Fruit fly (Drosophila melanogaster) whole organism, embryonic: ENCODE data around the gene CG4645.

Source experiments
- CG10209 ChIP-seq: fragments of 200-800 bp; sonication (Bioruptor generic); optimal IDR thresholded peaks from 3 replicates; lab custom pipeline; 2017; ENCODE audit warnings: missing biosample characterization, mild to moderate bottlenecking, missing genetic modification characterization, missing genetic modification reagents
- CG10267 ChIP-seq: fragments of 200-800 bp; sonication (Bioruptor generic); optimal IDR thresholded peaks from 2 replicates; lab custom pipeline; 2018; ENCODE audit warnings: missing biosample characterization, mild to moderate bottlenecking, missing genetic modification characterization, moderate library complexity
- CG10959 ChIP-seq: fragments of 200-800 bp; sonication (Bioruptor generic); IDR thresholded peaks from 2 replicates; pipeline ENCODE4 v1.3.6; 2022; ENCODE audit warnings: missing biosample characterization, missing genetic modification characterization
- CG10979 ChIP-seq: fragments of 200-800 bp; sonication (Bioruptor generic); optimal IDR thresholded peaks from 2 replicates; lab custom pipeline; 2018; ENCODE audit warnings: missing biosample characterization, mild to moderate bottlenecking, missing genetic modification characterization, moderate library complexity
- CG11504 ChIP-seq: fragments of 200-800 bp; sonication (Bioruptor generic); optimal IDR thresholded peaks from 3 replicates; lab custom pipeline; 2019; ENCODE audit warnings: missing biosample characterization, mild to moderate bottlenecking, missing genetic modification characterization, moderate library complexity
- CG12391 ChIP-seq: fragments of 200-800 bp; sonication (Bioruptor generic); optimal IDR thresholded peaks from 3 replicates; lab custom pipeline; 2018; ENCODE audit warnings: missing biosample characterization, mild to moderate bottlenecking, missing genetic modification characterization, moderate library complexity
- CG12769 ChIP-seq: fragments of 200-800 bp; sonication (Bioruptor generic); optimal IDR thresholded peaks from 2 replicates; lab custom pipeline; 2019; ENCODE audit warnings: missing biosample characterization, mild to moderate bottlenecking, missing genetic modification characterization, moderate library complexity
- CG14710 ChIP-seq: fragments of 200-800 bp; sonication (Bioruptor generic); optimal IDR thresholded peaks from 3 replicates; lab custom pipeline; 2019; ENCODE audit warnings: missing biosample characterization, mild to moderate bottlenecking, missing genetic modification characterization, moderate library complexity
- CG15696 ChIP-seq: fragments of 200-800 bp; sonication (Bioruptor generic); optimal IDR thresholded peaks from 2 replicates; lab custom pipeline; 2019; ENCODE audit warnings: missing biosample characterization, mild to moderate bottlenecking, missing genetic modification characterization, moderate library complexity
- CG1603 ChIP-seq: fragments of 200-800 bp; sonication (Bioruptor generic); optimal IDR thresholded peaks from 2 replicates; lab custom pipeline; 2019; ENCODE audit warnings: missing biosample characterization, mild to moderate bottlenecking, missing genetic modification characterization, moderate library complexity
- CG17328 ChIP-seq: fragments of 200-800 bp; sonication (Bioruptor generic); IDR thresholded peaks from 2 replicates; pipeline ENCODE4 v1.3.6; 2022; ENCODE audit warnings: missing biosample characterization, missing genetic modification characterization
- CG17361 ChIP-seq: fragments of 200-800 bp; sonication (Bioruptor generic); IDR thresholded peaks from 3 replicates; pipeline ENCODE4 v1.3.6; 2022; ENCODE audit warnings: missing biosample characterization, missing genetic modification characterization
- CG17829 ChIP-seq: fragments of 200-800 bp; optimal IDR thresholded peaks from 2 replicates; lab custom pipeline; 2019; ENCODE audit warnings: missing biosample characterization, mild to moderate bottlenecking, missing genetic modification characterization, moderate library complexity
- CG1792 ChIP-seq: fragments of 200-800 bp; sonication (Bioruptor generic); optimal IDR thresholded peaks from 2 replicates; lab custom pipeline; 2016; ENCODE audit warnings: missing biosample characterization, missing genetic modification characterization
- CG18262 ChIP-seq: fragments of 200-800 bp; optimal IDR thresholded peaks from 3 replicates; lab custom pipeline; 2019; ENCODE audit warnings: missing biosample characterization, mild to moderate bottlenecking, missing genetic modification characterization, moderate library complexity
- CG18476 ChIP-seq: fragments of 200-800 bp; sonication (Bioruptor generic); optimal IDR thresholded peaks from 2 replicates; lab custom pipeline; 2016; ENCODE audit warnings: missing biosample characterization, mild to moderate bottlenecking, missing genetic modification characterization
- CG31365 ChIP-seq: fragments of 200-800 bp; sonication (Bioruptor generic); optimal IDR thresholded peaks from 2 replicates; lab custom pipeline; 2018; ENCODE audit warnings: missing biosample characterization, mild to moderate bottlenecking, missing genetic modification characterization
- CG32767 ChIP-seq: fragments of 200-800 bp; sonication (Bioruptor generic); IDR thresholded peaks from 2 replicates; pipeline ENCODE4 v1.3.6; 2022; ENCODE audit warnings: missing biosample characterization, missing genetic modification characterization
- CG4404 ChIP-seq: fragments of 200-800 bp; sonication (Bioruptor generic); IDR thresholded peaks from 2 replicates; pipeline ENCODE4 v1.3.6; 2022; ENCODE audit warnings: missing biosample characterization, missing genetic modification characterization
- CG4424 ChIP-seq: fragments of 200-800 bp; sonication (Bioruptor generic); optimal IDR thresholded peaks from 3 replicates; lab custom pipeline; 2016; ENCODE audit warnings: missing biosample characterization, missing genetic modification characterization
- CG6683 ChIP-seq: fragments of 200-800 bp; sonication (Bioruptor generic); optimal IDR thresholded peaks from 2 replicates; lab custom pipeline; 2017; ENCODE audit warnings: missing biosample characterization, mild to moderate bottlenecking, missing genetic modification characterization, missing genetic modification reagents
- CG7556 ChIP-seq: fragments of 200-800 bp; sonication (Bioruptor generic); optimal IDR thresholded peaks from 2 replicates; lab custom pipeline; 2017; ENCODE audit warnings: missing biosample characterization, mild to moderate bottlenecking, missing genetic modification characterization
- CG7839 ChIP-seq: fragments of 200-800 bp; sonication (Bioruptor generic); optimal IDR thresholded peaks from 3 replicates; lab custom pipeline; 2018; ENCODE audit warnings: missing biosample characterization, mild to moderate bottlenecking, missing genetic modification characterization, moderate library complexity
- CG7987 ChIP-seq: fragments of 200-800 bp; sonication (Bioruptor generic); optimal IDR thresholded peaks from 2 replicates; lab custom pipeline; 2018; ENCODE audit warnings: missing biosample characterization, mild to moderate bottlenecking, missing genetic modification characterization, moderate library complexity
- CG8281 ChIP-seq: fragments of 200-800 bp; sonication (Bioruptor generic); optimal IDR thresholded peaks from 2 replicates; lab custom pipeline; 2018; ENCODE audit warnings: missing biosample characterization, mild to moderate bottlenecking, missing genetic modification characterization, moderate library complexity
- CG9727 ChIP-seq: fragments of 200-800 bp; sonication (Bioruptor generic); optimal IDR thresholded peaks from 3 replicates; lab custom pipeline; 2017; ENCODE audit warnings: missing biosample characterization, mild to moderate bottlenecking, missing genetic modification characterization
- Chrac-16 ChIP-seq: fragments of 200-800 bp; sonication (Bioruptor generic); optimal IDR thresholded peaks from 3 replicates; lab custom pipeline; 2016; ENCODE audit warnings: missing biosample characterization, missing genetic modification characterization
- D ChIP-seq, 2 experiments: fragments of 200-800 bp in 1 of 2; fragments of >200 bp in 1 of 2; sonication (Bioruptor generic) in 1 of 2; optimal IDR thresholded peaks; 2 replicates in 1 of 2; 3 replicates in 1 of 2; lab custom pipeline; 2017; ENCODE audit warnings: mild to moderate bottlenecking in 1 of 2, missing biosample characterization in 1 of 2, missing genetic modification characterization in 1 of 2, missing genetic modification reagents in 1 of 2
- Nf-YC ChIP-seq: fragments of 200-800 bp; optimal IDR thresholded peaks from 3 replicates; lab custom pipeline; 2019; ENCODE audit warnings: missing biosample characterization, mild to moderate bottlenecking, missing genetic modification characterization, moderate library complexity
- Xrp1 ChIP-seq: fragments of 200-800 bp; sonication (Bioruptor generic); IDR thresholded peaks from 2 replicates; pipeline ENCODE4 v1.3.6; 2022; ENCODE audit warnings: missing biosample characterization, missing genetic modification characterization
- ara ChIP-seq: fragments of 200-800 bp; sonication (Bioruptor generic); IDR thresholded peaks from 2 replicates; pipeline ENCODE4 v1.3.6; 2022; ENCODE audit warnings: missing biosample characterization, missing genetic modification characterization
- bsh ChIP-seq, 2 experiments: fragments of 200-800 bp; sonication (Bioruptor generic); optimal IDR thresholded peaks; 2 replicates each; lab custom pipeline; 2017 to 2018; ENCODE audit warnings: mild to moderate bottlenecking in 2 of 2, missing biosample characterization in 2 of 2, missing genetic modification characterization in 2 of 2, moderate library complexity in 1 of 2
- chif ChIP-seq, 2 experiments: fragments of 200-800 bp; sonication (Bioruptor generic); optimal IDR thresholded peaks; 3 replicates each; lab custom pipeline; 2016; ENCODE audit warnings: missing biosample characterization in 2 of 2, missing genetic modification characterization in 2 of 2
- ci ChIP-seq: fragments of 200-800 bp; sonication (Bioruptor generic); IDR thresholded peaks from 3 replicates; pipeline ENCODE4 v1.3.6; 2022; ENCODE audit warnings: missing biosample characterization, missing genetic modification characterization
- fd102C ChIP-seq: fragments of 200-800 bp; sonication (Bioruptor generic); optimal IDR thresholded peaks from 2 replicates; lab custom pipeline; 2018; ENCODE audit warnings: missing biosample characterization, mild to moderate bottlenecking, missing genetic modification characterization, moderate library complexity
- fd64A ChIP-seq: fragments of 200-800 bp; sonication (Bioruptor generic); optimal IDR thresholded peaks from 3 replicates; lab custom pipeline; 2018; ENCODE audit warnings: missing biosample characterization, mild to moderate bottlenecking, missing genetic modification characterization
- gem ChIP-seq: fragments of 200-800 bp; sonication (Bioruptor generic); optimal IDR thresholded peaks from 2 replicates; lab custom pipeline; 2019; ENCODE audit warnings: missing biosample characterization, mild to moderate bottlenecking, missing genetic modification characterization, moderate library complexity
- gt ChIP-seq: fragments of 200-800 bp; sonication (Bioruptor generic); IDR thresholded peaks from 2 replicates; pipeline ENCODE4 v1.3.6; 2022; ENCODE audit warnings: missing biosample characterization, missing genetic modification characterization
- lilli ChIP-seq: fragments of 200-800 bp; sonication (Bioruptor generic); optimal IDR thresholded peaks from 3 replicates; lab custom pipeline; 2016; ENCODE audit warnings: missing biosample characterization, missing genetic modification characterization
- lov ChIP-seq, 2 experiments: fragments of 200-800 bp in 1 of 2; fragments of >200 bp in 1 of 2; sonication (Bioruptor generic) in 1 of 2; IDR thresholded peaks in 1 of 2; optimal IDR thresholded peaks in 1 of 2; 2 replicates in 1 of 2; 3 replicates in 1 of 2; pipeline versions ENCODE4 v1.3.6 to Lab custom; 2017 to 2022; ENCODE audit warnings: missing biosample characterization in 1 of 2, missing genetic modification characterization in 1 of 2
- org-1 ChIP-seq: fragments of 200-800 bp; sonication (Bioruptor generic); optimal IDR thresholded peaks from 2 replicates; lab custom pipeline; 2017; ENCODE audit warnings: missing biosample characterization, missing genetic modification characterization
- pho ChIP-seq: fragments of 200-800 bp; sonication (Bioruptor generic); optimal IDR thresholded peaks from 2 replicates; lab custom pipeline; 2016; ENCODE audit warnings: missing biosample characterization, missing genetic modification characterization
- phol ChIP-seq: fragments of 200-800 bp; sonication (Bioruptor generic); optimal IDR thresholded peaks from 3 replicates; lab custom pipeline; 2018; ENCODE audit warnings: missing biosample characterization, mild to moderate bottlenecking, missing genetic modification characterization, moderate library complexity
- prd ChIP-seq, 3 experiments: fragments of >200 bp in 2 of 3; fragments of 200-800 bp in 1 of 3; sonication (Bioruptor generic) in 1 of 3; optimal IDR thresholded peaks in 2 of 3; IDR thresholded peaks in 1 of 3; 2 replicates in 2 of 3; 3 replicates in 1 of 3; pipeline versions ENCODE4 v1.3.6 to Lab custom; 2017 to 2022; ENCODE audit warnings: missing biosample characterization in 1 of 3, missing genetic modification characterization in 1 of 3
- sens ChIP-seq: fragments of 200-800 bp; sonication (Bioruptor generic); peaks from one replicate; lab custom pipeline; 2016; ENCODE audit warnings: missing biosample characterization, missing genetic modification characterization
- tin ChIP-seq: fragments of 200-800 bp; sonication (Bioruptor generic); optimal IDR thresholded peaks from 3 replicates; lab custom pipeline; 2016; ENCODE audit warnings: missing biosample characterization, missing genetic modification characterization
- tio ChIP-seq: fragments of 200-800 bp; sonication (Bioruptor generic); optimal IDR thresholded peaks from 2 replicates; lab custom pipeline; 2017; ENCODE audit warnings: missing biosample characterization, missing genetic modification characterization, inconsistent platforms
- zen ChIP-seq: fragments of 200-800 bp; sonication (Bioruptor generic); optimal IDR thresholded peaks from 3 replicates; lab custom pipeline; 2018; ENCODE audit warnings: missing biosample characterization, mild to moderate bottlenecking, missing genetic modification characterization, moderate library complexity

Gene CG4645

dm6 chrX:12939951-12940350 is 30.2 kb downstream of the CG4645 start:
- no peak for TF ChIP-seq Nf-YC (tag; lab: Kevin White, UChicago)
- peak; percentile 25 for TF ChIP-seq CG1603 (tag; lab: Kevin White, UChicago)
- TF ChIP-seq CG1792 (GFP tag; lab: Kevin White, UChicago): no peak
- peak in 1 of 2 experiments; percentile 19 for TF ChIP-seq bsh (GFP tag; optimal IDR thresholded peaks at IDR 0.05; lab: Kevin White, UChicago)
- TF ChIP-seq CG4424 (GFP tag; lab: Kevin White, UChicago): peak; percentile 18
- TF ChIP-seq CG10979: peak; percentile 49
- TF ChIP-seq CG10267 (tag; lab: Kevin White, UChicago): peak; percentile 18
- TF ChIP-seq zen (tag; lab: Kevin White, UChicago): peak; percentile 69
- peak in 1 of 2 experiments; percentile 30 for TF ChIP-seq chif (GFP tag; optimal IDR thresholded peaks at IDR 0.05; lab: Kevin White, UChicago)
- peak; percentile 30 for TF ChIP-seq CG14710
- TF ChIP-seq CG7987: no peak
- peak; percentile 14 for TF ChIP-seq CG7556 (GFP tag; lab: Kevin White, UChicago)
- peak; percentile 13 for TF ChIP-seq CG11504 (tag; lab: Kevin White, UChicago)
- peak; percentile 39 for TF ChIP-seq CG18262 (tag; lab: Kevin White, UChicago)
- peak; percentile 51 for TF ChIP-seq ara (GFP tag; lab: Robert Waterston, UW)
- TF ChIP-seq fd64A: no peak
- peak; percentile 16 for TF ChIP-seq CG7839
- TF ChIP-seq CG4404 (GFP tag; lab: Robert Waterston, UW): no peak; the same call in 1 of the 2 replicates
- no peak for TF ChIP-seq CG8281 (tag; lab: Kevin White, UChicago)
- peak; percentile 57 for TF ChIP-seq CG17328 (GFP tag; lab: Robert Waterston, UW)
- TF ChIP-seq CG15696 (tag; lab: Kevin White, UChicago): peak; percentile 44
- TF ChIP-seq pho (GFP tag; lab: Kevin White, UChicago): no peak
- TF ChIP-seq CG6683: no peak
- peak; percentile 0 for TF ChIP-seq fd102C (GFP tag; lab: Kevin White, UChicago)
- TF ChIP-seq CG10209 (GFP tag; lab: Kevin White, UChicago): no peak
- peak; percentile 6 for TF ChIP-seq tio
- TF ChIP-seq CG10959 (GFP tag; lab: Robert Waterston, UW): 0 out of 2 replicates have a peak, but pooled peaks have one; percentile 39
- peak; percentile 7 for TF ChIP-seq CG18476 (GFP tag; lab: Kevin White, UChicago)
- TF ChIP-seq CG32767 (GFP tag; lab: Robert Waterston, UW): no peak
- TF ChIP-seq ci (GFP tag; lab: Robert Waterston, UW): peak; percentile 47; the same call in 1 of the 3 replicates
- TF ChIP-seq Chrac-16: peak; percentile 12
- TF ChIP-seq CG9727 (GFP tag; lab: Kevin White, UChicago): peak; percentile 52
- peak; percentile 17 for TF ChIP-seq CG17829 (tag; lab: Kevin White, UChicago)
- TF ChIP-seq CG12391 (tag; lab: Kevin White, UChicago): peak; percentile 29
- TF ChIP-seq sens (GFP tag; lab: Kevin White, UChicago): peak; percentile 86
- no peak for TF ChIP-seq prd (optimal IDR thresholded peaks at IDR 0.05; lab: Kevin White, UChicago)
- peak; percentile 86 for TF ChIP-seq prd (GFP tag; IDR thresholded peaks at IDR 0.05; lab: Robert Waterston, UW)
- TF ChIP-seq lov (optimal IDR thresholded peaks at IDR 0.05; lab: Kevin White, UChicago): no peak
- TF ChIP-seq lov (GFP tag; IDR thresholded peaks at IDR 0.05; lab: Robert Waterston, UW): 0 out of 3 replicates have a peak, but pooled peaks have one; percentile 41
- TF ChIP-seq lilli (GFP tag; lab: Kevin White, UChicago): peak; percentile 8
- 0 out of 3 replicates have a peak, but pooled peaks have one; percentile 20 for TF ChIP-seq CG17361 (GFP tag; lab: Robert Waterston, UW)
- no peak for TF ChIP-seq CG31365
- TF ChIP-seq D (optimal IDR thresholded peaks at IDR 0.05; lab: Kevin White, UChicago): no peak
- peak; percentile 22 for TF ChIP-seq D (GFP tag; optimal IDR thresholded peaks at IDR 0.05; lab: Kevin White, UChicago)
- TF ChIP-seq Xrp1 (GFP tag; lab: Robert Waterston, UW): peak; percentile 55
- TF ChIP-seq tin (GFP tag; lab: Kevin White, UChicago): peak; percentile 7
- no peak for TF ChIP-seq org-1
- peak; percentile 31 for TF ChIP-seq gem (tag; lab: Kevin White, UChicago)
- TF ChIP-seq CG12769: no peak
- TF ChIP-seq gt (GFP tag; lab: Robert Waterston, UW): no peak
- peak; percentile 11 for TF ChIP-seq phol
